Worm (Caenorhabditis elegans) whole organism, young adult: ENCODE data around the gene Y73F8A.1159.

ENCODE experiments used
- B0261.1 ChIP-seq: sonication (generic microtip); optimal IDR thresholded peaks from 2 replicates; lab custom pipeline; 2016; ENCODE audit warnings: mild to moderate bottlenecking, missing genetic modification characterization, moderate library complexity, missing compliant biosample characterization
- F33H1.4 ChIP-seq: fragments of 200-800 bp; sonication (Bioruptor generic); IDR thresholded peaks from 2 replicates; pipeline ENCODE4 v1.3.6; 2022; ENCODE audit warnings: missing genetic modification reagents, missing genetic modification characterization, missing compliant biosample characterization
- F49E8.2 ChIP-seq: sonication (generic microtip); optimal IDR thresholded peaks from 3 replicates; lab custom pipeline; 2017; ENCODE audit warnings: missing genetic modification characterization, mild to moderate bottlenecking, missing compliant biosample characterization, antibody characterized with exemption, moderate library complexity; ENCODE audit not compliant: insufficient read depth
- Y56A3A.18 ChIP-seq: fragments of 200-800 bp; sonication (Bioruptor generic); IDR thresholded peaks from 2 replicates; pipeline ENCODE4 v1.3.6; 2022; ENCODE audit warnings: missing genetic modification reagents, missing genetic modification characterization, missing compliant biosample characterization
- akir-1 ChIP-seq: fragments of 200-800 bp; sonication (Bioruptor generic); optimal IDR thresholded peaks from 2 replicates; lab custom pipeline; 2018; ENCODE audit warnings: mild to moderate bottlenecking, missing genetic modification characterization, moderate library complexity, missing compliant biosample characterization
- athp-1 ChIP-seq: sonication (generic microtip); optimal IDR thresholded peaks from 2 replicates; lab custom pipeline; 2017; ENCODE audit warnings: mild to moderate bottlenecking, missing genetic modification characterization, missing compliant biosample characterization
- ceh-79 ChIP-seq: sonication (generic microtip); optimal IDR thresholded peaks from 2 replicates; lab custom pipeline; 2017; ENCODE audit warnings: mild to moderate bottlenecking, missing genetic modification characterization, missing compliant biosample characterization
- dpff-1 ChIP-seq: sonication (generic microtip); optimal IDR thresholded peaks from 2 replicates; lab custom pipeline; 2017; ENCODE audit warnings: mild to moderate bottlenecking, missing genetic modification characterization, missing compliant biosample characterization
- him-1 ChIP-seq: sonication (generic microtip); optimal IDR thresholded peaks from 2 replicates; lab custom pipeline; 2016; ENCODE audit warnings: missing genotype, missing genetic modification reagents, missing genetic modification characterization, missing compliant biosample characterization
- madf-6 ChIP-seq: fragments of 200-800 bp; sonication (Bioruptor generic); IDR thresholded peaks from 2 replicates; pipeline ENCODE4 v1.3.6; 2022; ENCODE audit warnings: missing genetic modification reagents, missing genetic modification characterization, missing compliant biosample characterization
- sdz-38 ChIP-seq: sonication (generic microtip); optimal IDR thresholded peaks from 2 replicates; lab custom pipeline; 2016; ENCODE audit warnings: missing genotype, missing genetic modification characterization, missing compliant biosample characterization

DNA sequence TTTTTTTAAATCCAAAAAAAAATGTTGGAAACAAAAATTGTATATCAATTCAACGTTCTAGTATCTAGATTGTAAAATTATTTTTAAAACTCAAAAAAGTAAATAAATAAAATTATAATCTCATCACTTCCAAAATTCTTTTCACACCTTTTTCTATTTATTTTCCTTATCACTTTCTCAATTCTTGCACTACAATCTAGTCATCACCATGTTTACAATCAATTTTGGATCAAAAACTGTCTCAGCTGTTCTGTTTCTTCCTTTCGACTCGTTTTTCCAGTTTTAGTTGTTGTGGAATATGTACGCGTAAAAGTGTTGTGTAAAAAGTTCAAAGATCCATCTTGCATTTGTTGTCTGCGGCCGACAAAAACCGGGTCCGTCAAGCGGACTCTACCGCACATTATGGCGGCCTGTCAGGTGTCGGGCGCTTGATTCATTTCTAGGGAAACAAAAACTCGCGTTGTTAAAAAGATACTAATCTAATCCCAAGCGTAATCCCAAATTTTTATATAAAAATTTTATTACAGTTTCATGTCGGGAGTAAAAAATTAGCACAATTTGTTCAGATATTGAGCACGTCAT is 3.8 kb upstream of the Y73F8A.1159 start:
- TF ChIP-seq athp-1 (tag; lab: Kevin White, UChicago) (no peak), sdz-38 (tag; lab: Kevin White, UChicago) (no peak), F33H1.4 (GFP tag; lab: Robert Waterston, UW) (no peak), him-1 (tag; lab: Kevin White, UChicago) (no peak), dpff-1 (tag; lab: Kevin White, UChicago) (no peak), madf-6 (GFP tag; lab: Robert Waterston, UW) (no peak), ceh-79 (tag; lab: Kevin White, UChicago) (no peak), B0261.1 (tag; lab: Kevin White, UChicago) (no peak), Y56A3A.18 (GFP tag; lab: Robert Waterston, UW) (no peak), F49E8.2 (tag; lab: Kevin White, UChicago) (no peak), akir-1 (GFP tag; lab: Kevin White, UChicago) (no peak)
